Fruit fly (Drosophila melanogaster) whole organism, adult: ENCODE measurements around the gene CG5509.

Experiments
- CG11617 ChIP-seq: fragments of 200-800 bp; sonication (Bioruptor generic); optimal IDR thresholded peaks from 2 replicates; lab custom pipeline; 2017; ENCODE audit warnings: mild to moderate bottlenecking, missing biosample characterization, missing genetic modification reagents, missing genetic modification characterization
- CG12768 ChIP-seq: fragments of 200-800 bp; sonication (Bioruptor generic); optimal IDR thresholded peaks from 2 replicates; lab custom pipeline; 2017; ENCODE audit warnings: missing biosample characterization, missing genetic modification characterization, mild to moderate bottlenecking, moderate library complexity, missing genetic modification reagents
- CG14711 ChIP-seq: fragments of 200-800 bp; sonication (Bioruptor generic); optimal IDR thresholded peaks from 2 replicates; lab custom pipeline; 2018; ENCODE audit warnings: missing biosample characterization, mild to moderate bottlenecking, missing genetic modification characterization, moderate library complexity
- CG1620 ChIP-seq: fragments of 200-800 bp; sonication (Bioruptor generic); optimal IDR thresholded peaks from 2 replicates; lab custom pipeline; 2016; ENCODE audit warnings: missing biosample characterization, missing genetic modification characterization
- CG33017 ChIP-seq: fragments of 200-800 bp; sonication (Bioruptor generic); optimal IDR thresholded peaks from 2 replicates; lab custom pipeline; 2018; ENCODE audit warnings: missing biosample characterization, mild to moderate bottlenecking, missing genetic modification characterization, moderate library complexity
- CG5204 ChIP-seq: fragments of 200-800 bp; sonication (Bioruptor generic); optimal IDR thresholded peaks from 2 replicates; lab custom pipeline; 2016; ENCODE audit warnings: missing biosample characterization, missing genetic modification characterization
- CG7045 ChIP-seq: fragments of 200-800 bp; sonication (Bioruptor generic); optimal IDR thresholded peaks from 2 replicates; lab custom pipeline; 2017; ENCODE audit warnings: missing biosample characterization, mild to moderate bottlenecking, missing genetic modification characterization
- CG7101 ChIP-seq: fragments of 200-800 bp; sonication (Bioruptor generic); optimal IDR thresholded peaks from 2 replicates; lab custom pipeline; 2018; ENCODE audit warnings: missing biosample characterization, mild to moderate bottlenecking, missing genetic modification characterization, moderate library complexity
- Clk ChIP-seq: fragments of 200-800 bp; sonication (Bioruptor generic); optimal IDR thresholded peaks from 2 replicates; lab custom pipeline; 2017; ENCODE audit warnings: missing biosample characterization, missing genetic modification characterization
- Crg-1 ChIP-seq: fragments of 200-800 bp; sonication (Bioruptor generic); optimal IDR thresholded peaks from 2 replicates; lab custom pipeline; 2016; ENCODE audit warnings: missing biosample characterization, missing genetic modification characterization
- Hr96 ChIP-seq: fragments of 200-800 bp; sonication (Bioruptor generic); optimal IDR thresholded peaks from 2 replicates; lab custom pipeline; 2016; ENCODE audit warnings: missing biosample characterization, missing genetic modification characterization
- Mnt ChIP-seq: fragments of 200-800 bp; sonication (Bioruptor generic); optimal IDR thresholded peaks from 2 replicates; lab custom pipeline; 2016; ENCODE audit warnings: missing biosample characterization, mild to moderate bottlenecking, missing genetic modification characterization
- bab1 ChIP-seq: fragments of 200-800 bp; sonication (Bioruptor generic); optimal IDR thresholded peaks from 3 replicates; lab custom pipeline; 2019; ENCODE audit warnings: missing biosample characterization, mild to moderate bottlenecking, missing genetic modification characterization, moderate library complexity
- cic ChIP-seq: fragments of 200-800 bp; sonication (Bioruptor generic); optimal IDR thresholded peaks from 2 replicates; lab custom pipeline; 2017; ENCODE audit warnings: missing biosample characterization, mild to moderate bottlenecking, missing genetic modification characterization, moderate library complexity
- cnc ChIP-seq, 2 experiments: fragments of >200 bp; optimal IDR thresholded peaks; 2 replicates each; lab custom pipeline; 2017
- kay ChIP-seq: fragments of 200-800 bp; sonication (Bioruptor generic); peaks from one replicate; lab custom pipeline; 2016; ENCODE audit warnings: missing biosample characterization, missing genetic modification characterization, borderline replicate concordance
- ovo ChIP-seq: fragments of 200-800 bp; sonication (Bioruptor generic); optimal IDR thresholded peaks from 2 replicates; lab custom pipeline; 2016; ENCODE audit warnings: missing biosample characterization, missing genetic modification characterization
- pad ChIP-seq: fragments of 200-800 bp; sonication (Bioruptor generic); optimal IDR thresholded peaks from 3 replicates; lab custom pipeline; 2017; ENCODE audit warnings: missing biosample characterization, missing genetic modification characterization, mild to moderate bottlenecking, moderate library complexity, missing genetic modification reagents
- tj ChIP-seq: fragments of 200-800 bp; sonication (Bioruptor generic); optimal IDR thresholded peaks from 3 replicates; lab custom pipeline; 2017; ENCODE audit warnings: missing biosample characterization, mild to moderate bottlenecking, missing genetic modification characterization, moderate library complexity
- toe ChIP-seq: fragments of 200-800 bp; sonication (Bioruptor generic); optimal IDR thresholded peaks from 2 replicates; lab custom pipeline; 2016; ENCODE audit warnings: missing biosample characterization, missing genetic modification characterization

Gene CG5509

DNA sequence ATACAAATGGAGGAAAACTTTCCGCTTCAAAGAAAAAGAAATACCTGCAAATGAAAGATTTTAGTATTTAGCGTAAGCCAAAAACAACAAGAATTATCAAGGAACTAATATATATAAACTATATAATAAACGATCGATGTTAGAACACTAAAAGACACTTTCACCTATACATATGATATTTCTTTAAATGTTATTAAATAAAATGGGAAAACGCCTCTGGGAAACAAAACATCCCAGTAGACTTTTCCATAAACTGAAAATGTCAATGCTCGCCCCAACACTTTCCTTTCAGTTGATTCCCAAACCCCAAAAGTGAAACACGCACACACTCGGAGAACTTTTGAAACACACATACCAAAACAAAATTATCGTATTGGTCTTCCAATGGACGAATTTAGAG is 4.9 kb upstream of the CG5509 start, which contains the start of gene vrs:
TSS of gene vrs (plus strand) at position 301 of the 400 bp plus-strand sequence.
- no peak for TF ChIP-seq CG7045 (GFP tag; lab: Kevin White, UChicago)
- TF ChIP-seq CG14711 (tag; lab: Kevin White, UChicago) = no peak
- TF ChIP-seq bab1 (GFP tag; lab: Kevin White, UChicago) = no peak
- TF ChIP-seq ovo = no peak
- TF ChIP-seq CG7101 (tag; lab: Kevin White, UChicago) = no peak
- no peak for TF ChIP-seq toe (GFP tag; lab: Kevin White, UChicago)
- no peak for TF ChIP-seq Hr96 (GFP tag; lab: Kevin White, UChicago)
- TF ChIP-seq tj = no peak
- TF ChIP-seq CG1620 (GFP tag; lab: Kevin White, UChicago) = no peak

dm6 chr3R:12448344-12448743 is 3.9 kb upstream of the CG5509 start:
- TF ChIP-seq Clk (GFP tag; lab: Kevin White, UChicago) (no peak), Mnt (no peak), bab1 (GFP tag; lab: Kevin White, UChicago) (no peak), tj (no peak), ovo (no peak), Crg-1 (GFP tag; lab: Kevin White, UChicago) (no peak), CG12768 (GFP tag; lab: Kevin White, UChicago) (no peak), CG5204 (GFP tag; lab: Kevin White, UChicago) (no peak), cnc (optimal IDR thresholded peaks at IDR 0.05; lab: Kevin White, UChicago) (no peak), CG14711 (tag; lab: Kevin White, UChicago) (no peak), pad (GFP tag; lab: Kevin White, UChicago) (no peak), CG7101 (tag; lab: Kevin White, UChicago) (no peak), CG11617 (GFP tag; lab: Kevin White, UChicago) (no peak), kay (GFP tag; lab: Kevin White, UChicago) (no peak), CG1620 (GFP tag; lab: Kevin White, UChicago) (no peak), cic (GFP tag; lab: Kevin White, UChicago) (no peak), toe (GFP tag; lab: Kevin White, UChicago) (no peak), Hr96 (GFP tag; lab: Kevin White, UChicago) (no peak), CG7045 (GFP tag; lab: Kevin White, UChicago) (no peak), CG33017 (tag; lab: Kevin White, UChicago) (no peak)

dm6 chr3R:12448889-12449314 is 3.4 kb upstream of the CG5509 start, which contains the start of gene CG18549:
TSS of gene CG18549 (plus strand) at chr3R:12449296.
- TF ChIP-seq CG14711 (tag; lab: Kevin White, UChicago) = peak; percentile 99
- peak; percentile 58 for TF ChIP-seq ovo
- peak; percentile 99 for TF ChIP-seq kay (GFP tag; lab: Kevin White, UChicago)
- TF ChIP-seq CG7101 (tag; lab: Kevin White, UChicago) = peak; percentile 100
- TF ChIP-seq Mnt = peak; percentile 95
- peak; percentile 97 for TF ChIP-seq CG7045 (GFP tag; lab: Kevin White, UChicago)
- TF ChIP-seq cnc (optimal IDR thresholded peaks at IDR 0.05; lab: Kevin White, UChicago) = peak in 1 of 2 experiments; percentile 15
- peak; percentile 99 for TF ChIP-seq CG12768 (GFP tag; lab: Kevin White, UChicago)
- no peak for TF ChIP-seq toe (GFP tag; lab: Kevin White, UChicago)
- TF ChIP-seq tj = peak; percentile 83
- peak; percentile 97 for TF ChIP-seq CG1620 (GFP tag; lab: Kevin White, UChicago)
- TF ChIP-seq CG5204 (GFP tag; lab: Kevin White, UChicago) = peak; percentile 97
- TF ChIP-seq Crg-1 (GFP tag; lab: Kevin White, UChicago) = peak; percentile 98
- peak; percentile 100 for TF ChIP-seq bab1 (GFP tag; lab: Kevin White, UChicago)
- peak; percentile 94 for TF ChIP-seq Clk (GFP tag; lab: Kevin White, UChicago)
- TF ChIP-seq pad (GFP tag; lab: Kevin White, UChicago) = peak; percentile 89
- peak; percentile 99 for TF ChIP-seq Hr96 (GFP tag; lab: Kevin White, UChicago)
- TF ChIP-seq CG11617 (GFP tag; lab: Kevin White, UChicago) = peak; percentile 96
- peak; percentile 98 for TF ChIP-seq cic (GFP tag; lab: Kevin White, UChicago)
- peak; percentile 100 for TF ChIP-seq CG33017 (tag; lab: Kevin White, UChicago)

- peak; percentile 1 for TF ChIP-seq CG7045 (GFP tag; lab: Kevin White, UChicago)
- no peak for TF ChIP-seq tj
Measured at dm6 chr3R:12449617-12450242, 2.5 kb upstream of the CG5509 start.

- TF ChIP-seq bab1 (GFP tag; lab: Kevin White, UChicago) = no peak
- TF ChIP-seq CG11617 (GFP tag; lab: Kevin White, UChicago) = no peak
- no peak for TF ChIP-seq CG7101 (tag; lab: Kevin White, UChicago)
- TF ChIP-seq cic (GFP tag; lab: Kevin White, UChicago) = no peak
- no peak for TF ChIP-seq CG1620 (GFP tag; lab: Kevin White, UChicago)
- TF ChIP-seq CG5204 (GFP tag; lab: Kevin White, UChicago) = no peak
Measured at dm6 chr3R:12450713-12451259, 1.5 kb upstream of the CG5509 start.

DNA sequence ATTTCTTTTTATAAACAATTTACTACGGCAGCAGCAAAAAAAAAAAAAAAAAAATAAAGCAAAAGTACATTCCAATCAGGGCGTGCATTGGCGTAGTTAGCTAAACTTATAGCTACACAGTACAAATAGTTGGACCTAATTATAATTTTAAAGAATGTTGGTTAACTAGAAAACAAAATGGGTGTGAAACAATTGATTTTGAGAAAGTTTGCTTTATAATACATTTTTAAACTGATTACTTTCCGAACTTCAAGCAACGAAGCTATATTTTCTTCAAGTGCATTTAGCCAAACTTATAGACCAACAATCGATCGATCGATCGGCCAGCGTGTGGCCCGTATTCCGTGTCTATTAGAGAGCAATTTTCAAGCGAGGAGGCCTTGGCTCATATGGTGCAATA is 888 bp upstream of the CG5509 start:
- peak; percentile 46 for TF ChIP-seq CG14711 (tag; lab: Kevin White, UChicago)
- peak; percentile 45 for TF ChIP-seq CG7045 (GFP tag; lab: Kevin White, UChicago)
- TF ChIP-seq Hr96 (GFP tag; lab: Kevin White, UChicago) = no peak
- TF ChIP-seq CG5204 (GFP tag; lab: Kevin White, UChicago) = no peak
- no peak for TF ChIP-seq Clk (GFP tag; lab: Kevin White, UChicago)
- TF ChIP-seq CG7101 (tag; lab: Kevin White, UChicago) = peak; percentile 25
- no peak for TF ChIP-seq tj
- TF ChIP-seq pad (GFP tag; lab: Kevin White, UChicago) = no peak
- no peak for TF ChIP-seq kay (GFP tag; lab: Kevin White, UChicago)
- TF ChIP-seq bab1 (GFP tag; lab: Kevin White, UChicago) = peak; percentile 60
- TF ChIP-seq CG33017 (tag; lab: Kevin White, UChicago) = peak; percentile 39
- no peak for TF ChIP-seq cnc (optimal IDR thresholded peaks at IDR 0.05; lab: Kevin White, UChicago)
- peak; percentile 4 for TF ChIP-seq CG11617 (GFP tag; lab: Kevin White, UChicago)
- TF ChIP-seq CG12768 (GFP tag; lab: Kevin White, UChicago) = peak; percentile 66
- no peak for TF ChIP-seq cic (GFP tag; lab: Kevin White, UChicago)
- no peak for TF ChIP-seq Mnt
- TF ChIP-seq ovo = no peak
